Fruit fly (Drosophila melanogaster): Measurements from ENCODE around the gene dsb.

Gene dsb

DNA sequence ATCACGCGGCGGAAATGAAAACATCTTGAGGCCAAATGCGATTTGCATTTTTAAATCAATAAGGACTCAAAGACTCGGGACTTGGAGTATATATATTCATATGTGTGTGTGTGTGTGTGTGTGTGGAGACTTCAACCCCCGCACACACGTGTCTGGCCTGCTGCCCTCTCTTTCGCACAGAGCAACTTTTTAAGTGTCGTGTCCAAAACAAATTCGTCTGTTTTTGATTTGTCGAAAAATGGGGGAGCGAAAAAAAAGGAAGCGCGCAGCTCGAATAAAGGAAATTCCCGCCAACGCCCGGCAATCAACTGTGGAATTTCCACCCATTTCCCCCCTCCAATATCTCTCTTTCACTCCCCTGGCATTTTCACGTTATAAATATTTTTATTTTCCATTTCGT lies 19.0 kb upstream of the dsb start:
- no peak for TF ChIP-seq CG7045 (GFP tag; optimal IDR thresholded peaks at IDR 0.05)

DNA sequence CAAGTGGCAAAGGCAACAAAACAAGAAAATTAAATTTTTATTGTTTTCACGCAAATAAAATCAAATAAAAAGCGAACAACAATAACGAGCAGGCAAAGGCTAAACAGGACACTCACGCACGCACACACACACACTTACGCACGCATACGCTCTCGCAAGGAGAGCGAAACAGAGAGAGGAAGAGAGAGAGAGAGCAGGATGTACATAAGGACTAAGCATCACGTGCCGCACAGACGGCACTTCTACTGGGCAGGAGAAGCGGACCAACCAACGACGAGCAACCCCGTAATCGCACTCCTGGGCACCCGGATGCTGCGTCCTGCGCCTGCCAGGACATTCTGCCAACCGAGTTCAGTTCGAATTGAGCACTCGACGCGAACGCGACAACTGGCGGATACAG lies 10.9 kb upstream of the dsb start, which contains the start of gene Dbx:
TSS of gene Dbx (plus strand) at position 365 of the 400 bp plus-strand sequence.
- TF ChIP-seq cic (GFP tag; optimal IDR thresholded peaks at IDR 0.05) (no peak), CG7101 (tag; optimal IDR thresholded peaks at IDR 0.05) (no peak)

DNA sequence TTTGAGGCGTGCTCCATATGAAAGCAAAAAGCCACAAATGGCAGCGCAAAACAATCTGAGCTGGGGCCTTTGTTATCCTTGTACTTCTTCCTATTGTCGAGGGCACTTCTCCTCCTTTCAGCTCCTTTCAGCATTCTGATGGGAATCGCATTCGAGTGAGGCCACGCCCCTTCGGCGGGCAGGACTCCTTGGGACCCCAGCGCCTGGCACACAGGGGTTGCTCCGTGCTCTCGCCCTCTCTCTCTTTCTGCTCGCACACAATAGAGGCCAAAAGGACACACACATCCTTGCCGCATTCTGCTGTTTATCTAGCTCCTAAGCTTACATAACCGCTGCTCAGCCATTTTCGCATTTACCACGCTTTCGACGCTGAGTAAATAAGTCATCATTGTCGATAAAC lies 10.1 kb upstream of the dsb start:
- TF ChIP-seq cnc (optimal IDR thresholded peaks at IDR 0.05) = no peak
- no peak for TF ChIP-seq CG14711 (tag; optimal IDR thresholded peaks at IDR 0.05)
- TF ChIP-seq CG11617 (GFP tag; optimal IDR thresholded peaks at IDR 0.05) = no peak
- no peak for TF ChIP-seq CG1620 (GFP tag; optimal IDR thresholded peaks at IDR 0.05)
- TF ChIP-seq CG12768 (GFP tag; optimal IDR thresholded peaks at IDR 0.05) = no peak

DNA sequence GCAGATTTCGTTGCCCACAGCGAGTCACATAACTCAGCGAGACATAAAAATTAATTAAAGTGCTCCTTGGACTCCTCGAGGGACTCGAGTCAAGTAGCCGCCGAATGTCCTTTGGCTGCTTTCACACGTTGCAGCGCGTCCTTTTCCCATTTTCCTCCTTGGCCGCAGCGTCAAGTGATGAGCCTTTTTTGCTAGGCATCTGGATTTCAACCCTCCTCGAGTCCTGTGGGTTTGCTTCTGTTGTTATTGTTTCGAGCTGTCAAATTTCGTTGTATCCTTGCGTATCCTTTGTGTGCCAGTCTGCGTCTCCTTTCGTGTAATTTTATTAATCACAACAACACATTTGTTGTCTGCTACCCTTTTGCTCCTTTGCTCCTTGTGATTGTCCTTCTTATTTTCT lies 6.6 kb upstream of the dsb start:
- TF ChIP-seq Hr96 (GFP tag; optimal IDR thresholded peaks at IDR 0.05) = no peak
- TF ChIP-seq kay (GFP tag; ENCODE audit: borderline replicate concordance) = no peak
- no peak for TF ChIP-seq CG5204 (GFP tag; optimal IDR thresholded peaks at IDR 0.05)
- no peak for TF ChIP-seq pad (GFP tag; optimal IDR thresholded peaks at IDR 0.05)
- TF ChIP-seq Crg-1 (GFP tag; optimal IDR thresholded peaks at IDR 0.05) = no peak
- TF ChIP-seq cnc (optimal IDR thresholded peaks at IDR 0.05) = no peak
- TF ChIP-seq CG7101 (tag; optimal IDR thresholded peaks at IDR 0.05) = no peak
- TF ChIP-seq cic (GFP tag; optimal IDR thresholded peaks at IDR 0.05) = no peak

DNA sequence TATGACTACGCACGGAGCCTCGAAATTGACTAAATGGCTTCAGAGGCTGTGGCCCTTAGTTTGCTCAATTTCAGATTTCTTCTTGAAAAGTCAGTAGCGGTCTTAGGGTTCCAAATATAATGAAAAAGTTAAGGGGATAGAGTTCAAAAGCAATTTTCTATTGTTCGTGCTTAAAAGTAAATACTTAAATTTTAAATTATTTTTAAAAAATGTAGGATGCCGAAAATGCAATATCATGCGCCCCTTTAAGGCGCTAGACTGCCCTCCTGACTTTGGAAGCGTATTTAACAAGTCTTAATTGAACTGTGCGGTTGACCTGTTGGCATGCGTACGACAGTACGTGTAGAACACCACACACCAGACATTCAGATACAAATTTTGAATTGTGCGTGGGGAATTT lies 4.7 kb upstream of the dsb start:
- TF ChIP-seq ovo (GFP tag; optimal IDR thresholded peaks at IDR 0.05) = no peak
- no peak for TF ChIP-seq Mnt (GFP tag; optimal IDR thresholded peaks at IDR 0.05)
- no peak for TF ChIP-seq kay (GFP tag; ENCODE audit: borderline replicate concordance)
- TF ChIP-seq Clk (GFP tag; optimal IDR thresholded peaks at IDR 0.05) = no peak
- no peak for TF ChIP-seq Crg-1 (GFP tag; optimal IDR thresholded peaks at IDR 0.05)

DNA sequence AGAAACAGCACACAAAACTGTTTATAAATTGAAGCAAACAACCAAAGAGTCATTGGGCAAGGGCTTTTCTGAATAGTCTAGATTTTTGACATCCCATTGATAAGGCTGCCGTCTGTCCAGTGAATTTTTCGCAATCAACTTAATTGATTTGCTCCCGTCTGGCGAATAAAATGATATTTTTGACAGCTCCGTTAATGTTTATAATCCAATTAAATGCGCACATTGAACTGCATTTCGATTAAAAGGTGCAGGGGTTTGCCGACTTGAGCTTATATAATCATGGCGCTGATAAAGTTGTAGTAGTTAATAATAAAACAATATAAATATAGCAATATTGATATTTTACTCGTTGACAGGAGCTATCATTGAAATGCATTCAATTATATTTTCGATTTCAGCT lies 997 bp downstream of the dsb start:
- no peak for TF ChIP-seq CG7045 (GFP tag; optimal IDR thresholded peaks at IDR 0.05)
- TF ChIP-seq Hr96 (GFP tag; optimal IDR thresholded peaks at IDR 0.05) = no peak
- TF ChIP-seq kay (GFP tag; ENCODE audit: borderline replicate concordance) = no peak
- TF ChIP-seq pad (GFP tag; optimal IDR thresholded peaks at IDR 0.05) = no peak
- TF ChIP-seq CG5204 (GFP tag; optimal IDR thresholded peaks at IDR 0.05) = no peak
- TF ChIP-seq ovo (GFP tag; optimal IDR thresholded peaks at IDR 0.05) = no peak
- TF ChIP-seq Mnt (GFP tag; optimal IDR thresholded peaks at IDR 0.05) = no peak
- TF ChIP-seq cic (GFP tag; optimal IDR thresholded peaks at IDR 0.05) = no peak
- no peak for TF ChIP-seq toe (GFP tag; optimal IDR thresholded peaks at IDR 0.05)
- TF ChIP-seq CG33017 (tag; optimal IDR thresholded peaks at IDR 0.05) = no peak
- TF ChIP-seq Crg-1 (GFP tag; optimal IDR thresholded peaks at IDR 0.05) = no peak
- no peak for TF ChIP-seq CG1620 (GFP tag; optimal IDR thresholded peaks at IDR 0.05)
- TF ChIP-seq CG12768 (GFP tag; optimal IDR thresholded peaks at IDR 0.05) = no peak
- no peak for TF ChIP-seq bab1 (GFP tag; optimal IDR thresholded peaks at IDR 0.05)
- TF ChIP-seq CG11617 (GFP tag; optimal IDR thresholded peaks at IDR 0.05) = no peak
- no peak for TF ChIP-seq CG14711 (tag; optimal IDR thresholded peaks at IDR 0.05)
- no peak for TF ChIP-seq CG7101 (tag; optimal IDR thresholded peaks at IDR 0.05)
- no peak for TF ChIP-seq Clk (GFP tag; optimal IDR thresholded peaks at IDR 0.05)

DNA sequence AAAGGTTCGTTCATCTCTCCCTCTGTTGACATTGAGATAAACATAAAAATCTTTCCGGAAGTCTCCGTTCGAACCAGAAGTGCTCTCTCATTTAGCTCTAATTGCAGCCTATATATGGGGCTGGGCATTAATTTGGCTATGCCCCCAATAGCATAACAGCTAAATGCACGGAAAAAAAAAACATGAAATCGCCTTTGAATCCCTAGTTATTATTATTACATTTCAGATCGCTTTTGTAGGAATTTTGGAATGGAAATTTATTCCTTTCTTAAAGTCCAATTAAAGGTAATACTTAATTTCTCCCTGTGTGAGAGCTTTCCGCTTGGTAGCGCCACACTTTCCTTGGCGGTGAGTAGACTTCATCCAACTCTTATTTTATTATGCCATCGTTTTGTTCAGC lies 3.8 kb downstream of the dsb start:
- TF ChIP-seq CG14711 (tag; optimal IDR thresholded peaks at IDR 0.05) = no peak
- TF ChIP-seq ovo (GFP tag; optimal IDR thresholded peaks at IDR 0.05) = no peak
- TF ChIP-seq kay (GFP tag; ENCODE audit: borderline replicate concordance) = no peak
- no peak for TF ChIP-seq CG1620 (GFP tag; optimal IDR thresholded peaks at IDR 0.05)
- no peak for TF ChIP-seq CG5204 (GFP tag; optimal IDR thresholded peaks at IDR 0.05)
- TF ChIP-seq tj (GFP tag; optimal IDR thresholded peaks at IDR 0.05) = no peak
- no peak for TF ChIP-seq Mnt (GFP tag; optimal IDR thresholded peaks at IDR 0.05)
- TF ChIP-seq toe (GFP tag; optimal IDR thresholded peaks at IDR 0.05) = no peak
- TF ChIP-seq Clk (GFP tag; optimal IDR thresholded peaks at IDR 0.05) = no peak
- TF ChIP-seq CG11617 (GFP tag; optimal IDR thresholded peaks at IDR 0.05) = no peak
- no peak for TF ChIP-seq CG7045 (GFP tag; optimal IDR thresholded peaks at IDR 0.05)
- TF ChIP-seq CG12768 (GFP tag; optimal IDR thresholded peaks at IDR 0.05) = no peak

DNA sequence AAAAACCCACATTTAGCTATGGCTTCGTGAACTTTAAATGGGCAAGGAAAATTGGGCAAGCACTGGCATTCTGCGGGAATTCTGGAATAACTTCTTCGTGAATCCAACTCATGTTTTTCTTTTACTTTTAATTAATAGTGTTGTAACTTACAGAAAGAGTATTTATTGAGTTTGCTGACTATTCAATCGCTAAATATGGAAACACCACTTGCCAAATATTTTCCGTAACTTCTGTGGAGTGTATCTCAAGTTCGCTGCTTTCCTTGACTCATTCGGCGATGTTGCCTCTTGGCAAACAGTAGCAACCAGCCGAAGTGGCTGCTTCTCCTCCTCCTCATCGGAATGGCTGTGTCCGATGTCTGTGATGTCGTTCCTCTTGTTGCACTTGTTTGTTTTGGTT lies 4.7 kb downstream of the dsb start:
- TF ChIP-seq CG12768 (GFP tag; optimal IDR thresholded peaks at IDR 0.05) = no peak
- no peak for TF ChIP-seq Clk (GFP tag; optimal IDR thresholded peaks at IDR 0.05)
- TF ChIP-seq pad (GFP tag; optimal IDR thresholded peaks at IDR 0.05) = no peak
- TF ChIP-seq CG1620 (GFP tag; optimal IDR thresholded peaks at IDR 0.05) = no peak
- TF ChIP-seq CG7101 (tag; optimal IDR thresholded peaks at IDR 0.05) = no peak
- TF ChIP-seq Hr96 (GFP tag; optimal IDR thresholded peaks at IDR 0.05) = no peak
- TF ChIP-seq Crg-1 (GFP tag; optimal IDR thresholded peaks at IDR 0.05) = no peak
- no peak for TF ChIP-seq CG33017 (tag; optimal IDR thresholded peaks at IDR 0.05)
